Worm (Caenorhabditis elegans): ENCODE measurements around the gene dbt-1.

dbt-1 gene

DNA sequence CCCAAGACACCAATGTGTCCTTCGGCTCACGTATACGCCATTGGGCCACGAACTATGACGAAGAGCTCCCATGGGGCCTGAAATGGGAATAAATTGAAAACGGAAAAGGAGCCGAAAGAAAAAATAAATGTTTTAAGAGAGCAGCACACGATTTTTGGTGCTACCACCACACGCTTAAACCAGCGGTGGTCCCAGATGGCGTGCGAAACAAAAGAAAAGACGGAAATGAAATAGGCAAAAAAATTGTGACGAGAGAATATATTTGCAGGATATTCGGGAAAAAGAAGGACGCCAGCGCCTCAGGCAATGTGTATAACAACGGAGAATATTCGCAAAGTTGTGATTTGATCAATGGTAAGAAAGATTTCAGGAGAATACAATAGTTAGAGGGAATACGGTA is 41.9 kb upstream of the dbt-1 start:
- TF ChIP-seq F10E7.11 (tag; optimal IDR thresholded peaks at IDR 0.05) (no peak), Y53F4B.3 (GFP tag; IDR thresholded peaks at IDR 0.05) (no peak), lin-35 (GFP tag; optimal IDR thresholded peaks at IDR 0.05) (peak in 1 of 3 experiments; percentile 33)

DNA sequence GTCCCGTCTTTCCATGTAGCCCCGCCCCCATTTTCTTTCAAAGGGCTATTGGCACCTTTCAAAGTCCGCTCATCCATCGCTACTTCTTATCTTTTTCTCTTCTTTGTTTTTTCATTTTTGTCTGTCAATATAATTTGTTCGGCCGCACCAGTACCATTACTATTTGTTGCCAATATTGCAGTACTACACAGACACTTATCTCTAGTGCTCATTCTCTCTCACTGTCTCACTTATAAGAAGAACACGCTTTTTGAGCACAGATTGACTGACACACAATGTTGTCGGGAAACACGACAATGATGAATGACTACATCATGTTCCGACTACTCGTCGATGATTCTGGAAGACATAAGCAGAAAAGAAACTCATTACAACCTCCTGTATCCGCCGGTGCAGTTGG is 40.0 kb upstream of the dbt-1 start:
- TF ChIP-seq akir-1 (GFP tag; optimal IDR thresholded peaks at IDR 0.05) (no peak), T26A5.8 (tag; optimal IDR thresholded peaks at IDR 0.05) (no peak), rec-8 (tag; optimal IDR thresholded peaks at IDR 0.05) (no peak), madf-8 (GFP tag; conservative IDR thresholded peaks at IDR 0.05) (no peak), dox-1 (GFP tag; IDR thresholded peaks at IDR 0.05) (0 out of 2 replicates have a peak, but pooled peaks have one; percentile 35), madf-3 (GFP tag; IDR thresholded peaks at IDR 0.05) (no peak), K11D2.4 (GFP tag; IDR thresholded peaks at IDR 0.05) (no peak), hsf-1 (GFP tag; IDR thresholded peaks at IDR 0.05) (no peak), ztf-3 (GFP tag; optimal IDR thresholded peaks at IDR 0.05) (no peak), snpc-4 (GFP tag; optimal IDR thresholded peaks at IDR 0.05) (no peak), snpc-4 (tag; optimal IDR thresholded peaks at IDR 0.05) (no peak), mel-28 (tag; optimal IDR thresholded peaks at IDR 0.05; ENCODE audit: borderline replicate concordance) (no peak), unc-62 (GFP tag; optimal IDR thresholded peaks at IDR 0.05) (no peak), him-1 (tag; optimal IDR thresholded peaks at IDR 0.05) (no peak), ceh-27 (GFP tag; optimal IDR thresholded peaks at IDR 0.05) (peak; percentile 37), let-607 (tag; optimal IDR thresholded peaks at IDR 0.05) (no peak), snpc-1.1 (tag; optimal IDR thresholded peaks at IDR 0.05; ENCODE audit: insufficient read depth) (no peak), attf-3 (GFP tag; conservative IDR thresholded peaks at IDR 0.05) (no peak), tbx-9 (tag; optimal IDR thresholded peaks at IDR 0.05; ENCODE audit: borderline replicate concordance) (no peak)

DNA sequence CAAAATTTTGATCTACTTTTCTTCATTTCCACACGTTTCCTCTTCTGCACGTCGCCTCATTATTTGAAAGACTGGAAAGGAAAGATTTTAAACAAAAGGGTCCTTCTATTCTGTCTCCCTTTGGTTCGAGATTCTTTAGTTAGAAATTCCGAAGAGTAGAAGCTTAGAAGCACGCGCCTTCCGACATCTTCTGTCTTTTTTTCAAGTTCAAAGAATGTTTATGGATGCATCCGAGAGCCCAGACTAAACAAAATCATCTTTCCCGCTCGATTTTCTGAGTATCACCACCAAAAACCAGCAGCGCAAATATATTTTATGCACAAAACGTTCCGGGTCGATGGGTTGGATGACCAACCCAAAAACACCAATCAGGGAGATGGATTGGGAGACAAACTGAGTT is 39.1 kb upstream of the dbt-1 start:
- TF ChIP-seq Y53F4B.3 (GFP tag; IDR thresholded peaks at IDR 0.05) (no peak), mel-28 (tag; optimal IDR thresholded peaks at IDR 0.05; ENCODE audit: borderline replicate concordance) (no peak), ztf-28 (GFP tag; IDR thresholded peaks at IDR 0.05) (no peak), lin-26 (GFP tag; IDR thresholded peaks at IDR 0.05) (no peak), nfya-1 (tag; optimal IDR thresholded peaks at IDR 0.05; ENCODE audit: borderline replicate concordance, insufficient read depth) (no peak), aptf-2 (GFP tag; conservative IDR thresholded peaks at IDR 0.05) (no peak), ztf-22 (GFP tag; optimal IDR thresholded peaks at IDR 0.05) (no peak), ceh-27 (GFP tag; optimal IDR thresholded peaks at IDR 0.05) (no peak), nhr-90 (tag; optimal IDR thresholded peaks at IDR 0.05) (no peak), snpc-1.1 (tag; optimal IDR thresholded peaks at IDR 0.05; ENCODE audit: insufficient read depth) (no peak), F33H1.4 (GFP tag; IDR thresholded peaks at IDR 0.05) (no peak), rec-8 (tag; optimal IDR thresholded peaks at IDR 0.05) (no peak), nhr-27 (tag; optimal IDR thresholded peaks at IDR 0.05) (no peak), let-526 (GFP tag; IDR thresholded peaks at IDR 0.05) (no peak), lsl-1 (GFP tag; optimal IDR thresholded peaks at IDR 0.05) (no peak), tbp1 (GFP tag; optimal IDR thresholded peaks at IDR 0.05) (no peak), ztf-26 (tag; optimal IDR thresholded peaks at IDR 0.05) (no peak), B0019.2 (GFP tag; conservative IDR thresholded peaks at IDR 0.05) (no peak), hmg-1.2 (GFP tag; IDR thresholded peaks at IDR 0.05) (no peak)
